Worm (Caenorhabditis elegans) whole organism, L2 larva: ENCODE results near the gene dhhc-13.

ENCODE experiments used
- C34F6.9 ChIP-seq: fragments of 150-350 bp; optimal IDR thresholded peaks from 2 replicates; lab custom pipeline; 2014; ENCODE audit warnings: missing biosample characterization, missing genetic modification characterization
- F13H6.1 ChIP-seq: sonication (generic microtip); optimal IDR thresholded peaks from 2 replicates; lab custom pipeline; 2016; ENCODE audit warnings: missing genetic modification characterization, missing compliant biosample characterization
- R02D3.7 ChIP-seq: fragments of 150-350 bp; optimal IDR thresholded peaks from 2 replicates; lab custom pipeline; 2014; ENCODE audit warnings: missing biosample characterization, missing genetic modification characterization
- Y55F3AM.14 ChIP-seq: fragments of 200-800 bp; sonication (Bioruptor generic); optimal IDR thresholded peaks from 2 replicates; lab custom pipeline; 2018; ENCODE audit warnings: mild to moderate bottlenecking, missing genetic modification characterization, missing compliant biosample characterization
- ZK546.5 ChIP-seq: sonication (generic microtip); optimal IDR thresholded peaks from 2 replicates; lab custom pipeline; 2017; ENCODE audit warnings: missing biosample characterization, missing genetic modification characterization
- alr-1 ChIP-seq: fragments of 150-350 bp; optimal IDR thresholded peaks from 2 replicates; lab custom pipeline; 2014; ENCODE audit warnings: missing biosample characterization, missing genetic modification characterization
- aly-2 ChIP-seq: fragments of 150-350 bp; optimal IDR thresholded peaks from 2 replicates; lab custom pipeline; 2014; ENCODE audit warnings: missing biosample characterization, missing genetic modification characterization
- ama-1 ChIP-seq: fragments of 150-350 bp; optimal IDR thresholded peaks from 2 replicates; lab custom pipeline; 2018; ENCODE audit warnings: inconsistent platforms
- blmp-1 ChIP-seq: sonication (generic microtip); optimal IDR thresholded peaks from 2 replicates; lab custom pipeline; 2017; ENCODE audit warnings: missing genetic modification characterization, mild to moderate bottlenecking, missing compliant biosample characterization, antibody characterized with exemption, moderate library complexity; ENCODE audit not compliant: insufficient read depth
- ceh-82 ChIP-seq: fragments of 150-350 bp; optimal IDR thresholded peaks from 2 replicates; lab custom pipeline; 2014; ENCODE audit warnings: missing biosample characterization, missing genetic modification characterization
- dmd-4 ChIP-seq: sonication (generic microtip); optimal IDR thresholded peaks from 2 replicates; lab custom pipeline; 2017; ENCODE audit warnings: missing biosample characterization, missing genetic modification characterization
- elt-1 ChIP-seq: fragments of 150-350 bp; optimal IDR thresholded peaks from 2 replicates; lab custom pipeline; 2014; ENCODE audit warnings: missing biosample characterization, missing genetic modification characterization
- elt-3 ChIP-seq: sonication (generic microtip); optimal IDR thresholded peaks from 2 replicates; lab custom pipeline; 2017; ENCODE audit warnings: missing biosample characterization, missing genetic modification characterization
- fos-1 ChIP-seq: fragments of 150-350 bp; optimal IDR thresholded peaks from 2 replicates; lab custom pipeline; 2014; ENCODE audit warnings: missing biosample characterization, missing genetic modification characterization
- gmeb-1 ChIP-seq: fragments of 150-350 bp; optimal IDR thresholded peaks from 2 replicates; lab custom pipeline; 2014; ENCODE audit warnings: missing biosample characterization, missing genetic modification characterization
- lin-11 ChIP-seq: fragments of 150-350 bp; sonication (generic microtip); optimal IDR thresholded peaks from 2 replicates; lab custom pipeline; 2014; ENCODE audit warnings: missing biosample characterization, missing genetic modification characterization, inconsistent platforms, mixed read lengths
- lin-39 ChIP-seq: fragments of 150-350 bp; optimal IDR thresholded peaks from 2 replicates; lab custom pipeline; 2014; ENCODE audit warnings: missing biosample characterization, missing genetic modification reagents, missing genetic modification characterization
- lsy-2 ChIP-seq, 2 experiments: fragments of 150-350 bp in 1 of 2; sonication (generic microtip) in 1 of 2; optimal IDR thresholded peaks; 2 replicates each; lab custom pipeline; 2014 to 2017; ENCODE audit warnings: missing biosample characterization in 2 of 2, missing genetic modification characterization in 2 of 2
- mab-5 ChIP-seq: fragments of 150-350 bp; optimal IDR thresholded peaks from 2 replicates; lab custom pipeline; 2014; ENCODE audit warnings: missing biosample characterization, missing genetic modification characterization
- mbf-1 ChIP-seq: sonication (generic microtip); optimal IDR thresholded peaks from 2 replicates; lab custom pipeline; 2017; ENCODE audit warnings: missing biosample characterization, missing genetic modification characterization
- nhr-10 ChIP-seq: sonication (generic microtip); optimal IDR thresholded peaks from 2 replicates; lab custom pipeline; 2017; ENCODE audit warnings: missing biosample characterization, missing genetic modification characterization
- nhr-12 ChIP-seq: fragments of 150-350 bp; optimal IDR thresholded peaks from 2 replicates; lab custom pipeline; 2014; ENCODE audit warnings: missing biosample characterization, missing genetic modification characterization
- nhr-129 ChIP-seq: fragments of 150-350 bp; optimal IDR thresholded peaks from 2 replicates; lab custom pipeline; 2014; ENCODE audit warnings: missing biosample characterization, missing genetic modification characterization
- nhr-21 ChIP-seq: fragments of 150-350 bp; optimal IDR thresholded peaks from 2 replicates; lab custom pipeline; 2014; ENCODE audit warnings: missing biosample characterization, missing genetic modification characterization
- nhr-237 ChIP-seq: fragments of 150-350 bp; optimal IDR thresholded peaks from 2 replicates; lab custom pipeline; 2014; ENCODE audit warnings: missing biosample characterization, missing genetic modification characterization
- nhr-25 ChIP-seq: fragments of 150-350 bp; sonication (generic microtip); optimal IDR thresholded peaks from 3 replicates; lab custom pipeline; 2014; ENCODE audit warnings: missing biosample characterization, missing genetic modification characterization
- nhr-6 ChIP-seq: fragments of 150-350 bp; optimal IDR thresholded peaks from 2 replicates; lab custom pipeline; 2014; ENCODE audit warnings: missing biosample characterization, missing genetic modification characterization
- nhr-77 ChIP-seq: fragments of 150-350 bp; optimal IDR thresholded peaks from 2 replicates; lab custom pipeline; 2014; ENCODE audit warnings: missing biosample characterization, missing genetic modification characterization
- peb-1 ChIP-seq: fragments of 150-350 bp; optimal IDR thresholded peaks from 2 replicates; lab custom pipeline; 2014; ENCODE audit warnings: missing biosample characterization, missing genetic modification characterization
- sem-4 ChIP-seq: fragments of 150-350 bp; optimal IDR thresholded peaks from 2 replicates; lab custom pipeline; 2014; ENCODE audit warnings: missing biosample characterization, missing genetic modification reagents, missing genetic modification characterization
- skn-1 ChIP-seq: sonication (generic microtip); optimal IDR thresholded peaks from 2 replicates; lab custom pipeline; 2017; ENCODE audit warnings: missing biosample characterization, missing genetic modification characterization
- unc-39 ChIP-seq: fragments of 150-350 bp; optimal IDR thresholded peaks from 2 replicates; lab custom pipeline; 2014; ENCODE audit warnings: missing biosample characterization, missing genetic modification characterization
- unc-55 ChIP-seq: fragments of 150-350 bp; sonication (generic microtip); optimal IDR thresholded peaks from 3 replicates; lab custom pipeline; 2014; ENCODE audit warnings: missing biosample characterization, missing genetic modification reagents, missing genetic modification characterization
- zag-1 ChIP-seq: fragments of 150-350 bp; optimal IDR thresholded peaks from 2 replicates; lab custom pipeline; 2014; ENCODE audit warnings: missing biosample characterization, missing genetic modification characterization
- ztf-1 ChIP-seq: fragments of 200-800 bp; sonication (Bioruptor generic); conservative IDR thresholded peaks from 2 replicates; pipeline ENCODE4 v1.3.6; 2022; ENCODE audit warnings: missing genetic modification characterization, missing compliant biosample characterization
- ztf-11 ChIP-seq: sonication (generic microtip); optimal IDR thresholded peaks from 2 replicates; lab custom pipeline; 2017; ENCODE audit warnings: missing biosample characterization, missing genetic modification characterization

Gene dhhc-13

DNA sequence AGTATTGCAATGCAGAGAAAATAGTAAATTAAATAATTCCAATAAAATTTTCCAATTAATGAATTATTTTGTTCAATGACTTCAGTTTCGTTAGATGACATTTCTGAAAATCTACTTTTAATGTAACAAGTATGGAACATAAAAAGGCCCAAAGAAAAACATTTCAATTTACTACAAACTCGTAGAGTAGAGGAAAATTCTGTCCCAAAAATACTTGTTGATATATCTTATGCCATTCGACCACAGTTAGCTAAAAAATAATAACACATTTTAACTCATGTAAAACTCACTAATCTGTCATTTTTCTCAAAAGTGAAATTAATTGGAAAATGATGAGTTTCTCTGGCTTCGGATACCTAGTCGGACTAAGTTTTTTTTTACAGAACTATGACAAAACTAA, 39.9 kb upstream of the dhhc-13 start, which contains the start of gene srv-21:
Gene srv-21 (minus strand): TSS at position 101 of the 400 bp plus-strand sequence.
- TF ChIP-seq dmd-4 (tag; lab: Kevin White, UChicago) (no peak), nhr-12 (no peak), elt-1 (no peak), nhr-10 (no peak), lsy-2 (tag; optimal IDR thresholded peaks at IDR 0.05; lab: Kevin White, UChicago) (no peak), fos-1 (tag; lab: Kevin White, UChicago) (no peak), alr-1 (tag; lab: Kevin White, UChicago) (no peak), blmp-1 (no peak), nhr-237 (tag; lab: Kevin White, UChicago) (no peak), ZK546.5 (no peak), nhr-6 (no peak), lin-39 (no peak), unc-39 (no peak), R02D3.7 (tag; lab: Kevin White, UChicago) (no peak), nhr-25 (tag; lab: Kevin White, UChicago) (no peak), Y55F3AM.14 (GFP tag; lab: Kevin White, UChicago) (no peak), F13H6.1 (tag; lab: Kevin White, UChicago) (no peak), ztf-1 (GFP tag; lab: Robert Waterston, UW) (no peak), ztf-11 (tag; lab: Kevin White, UChicago) (no peak), C34F6.9 (tag; lab: Kevin White, UChicago) (no peak)

DNA sequence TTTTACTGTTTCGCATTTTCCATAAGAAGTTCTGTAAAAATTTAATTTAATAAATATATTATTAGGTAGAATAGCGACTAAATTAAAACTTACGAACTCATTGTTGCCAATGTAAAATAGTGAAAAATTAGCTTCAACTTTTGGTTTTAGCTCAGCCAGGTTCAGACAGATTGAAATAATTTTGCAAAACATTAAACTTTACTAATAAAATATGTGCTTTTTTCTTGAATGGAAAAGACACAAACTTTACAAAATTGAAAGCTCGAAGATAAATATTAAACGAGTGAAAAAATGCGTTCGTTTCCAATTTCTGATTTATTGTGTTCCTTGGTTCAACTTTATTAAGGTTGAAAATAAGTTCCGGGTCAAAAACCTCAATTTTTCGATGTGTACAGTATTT, 37.3 kb upstream of the dhhc-13 start, which contains the start of gene srv-22:
Gene srv-22 (minus strand): TSS at position 101 of the 400 bp plus-strand sequence.
- TF ChIP-seq R02D3.7 (tag; lab: Kevin White, UChicago) (no peak), ztf-1 (GFP tag; lab: Robert Waterston, UW) (no peak), alr-1 (tag; lab: Kevin White, UChicago) (no peak), unc-39 (no peak), nhr-129 (tag; lab: Kevin White, UChicago) (no peak), F13H6.1 (tag; lab: Kevin White, UChicago) (no peak), nhr-77 (tag; lab: Kevin White, UChicago) (no peak), peb-1 (tag; lab: Kevin White, UChicago) (no peak), gmeb-1 (tag; lab: Kevin White, UChicago) (no peak), nhr-25 (tag; lab: Kevin White, UChicago) (no peak), ama-1 (no peak), nhr-21 (tag; lab: Kevin White, UChicago) (no peak), skn-1 (tag; lab: Kevin White, UChicago) (no peak), nhr-237 (tag; lab: Kevin White, UChicago) (no peak), elt-3 (no peak), blmp-1 (no peak), lin-11 (no peak), dmd-4 (tag; lab: Kevin White, UChicago) (no peak), ceh-82 (tag; lab: Kevin White, UChicago) (no peak), mab-5 (tag; lab: Kevin White, UChicago) (no peak)

- TF ChIP-seq ztf-11 (tag; lab: Kevin White, UChicago) (no peak), mbf-1 (no peak), aly-2 (no peak), lin-11 (no peak), ztf-1 (GFP tag; lab: Robert Waterston, UW) (no peak), sem-4 (no peak), nhr-129 (tag; lab: Kevin White, UChicago) (no peak), nhr-237 (tag; lab: Kevin White, UChicago) (no peak), lin-39 (no peak), zag-1 (tag; lab: Kevin White, UChicago) (no peak), ama-1 (no peak)
- TF ChIP-seq, all 48 proteins: peak for 0
Measured at ce11 chrIV:5884500-5884899, 32.6 kb upstream of the dhhc-13 start, which contains the start of gene H04M03.11. H04M03.11 (minus strand) TSS chrIV:5884600.

- TF ChIP-seq elt-1 = peak; percentile 62
- TF ChIP-seq blmp-1 = peak; percentile 8
- no peak for TF ChIP-seq gmeb-1 (tag; lab: Kevin White, UChicago)
- no peak for TF ChIP-seq mab-5 (tag; lab: Kevin White, UChicago)
- TF ChIP-seq unc-55 (GFP tag; lab: Kevin White, UChicago) = no peak
- no peak for TF ChIP-seq lin-11
Measured at ce11 chrIV:5885180-5885887, 31.8 kb upstream of the dhhc-13 start, which contains the start of gene glf-1. glf-1 (plus strand) TSS chrIV:5885835.
